Fruit fly (Drosophila melanogaster) whole organism, adult: Measurements from ENCODE around the gene CG7879.

Experiments used
- CG11617 ChIP-seq: fragments of 200-800 bp; sonication (Bioruptor generic); optimal IDR thresholded peaks from 2 replicates; lab custom pipeline; 2017; ENCODE audit warnings: mild to moderate bottlenecking, missing biosample characterization, missing genetic modification reagents, missing genetic modification characterization
- CG5204 ChIP-seq: fragments of 200-800 bp; sonication (Bioruptor generic); optimal IDR thresholded peaks from 2 replicates; lab custom pipeline; 2016; ENCODE audit warnings: missing biosample characterization, missing genetic modification characterization
- CG7101 ChIP-seq: fragments of 200-800 bp; sonication (Bioruptor generic); optimal IDR thresholded peaks from 2 replicates; lab custom pipeline; 2018; ENCODE audit warnings: missing biosample characterization, mild to moderate bottlenecking, missing genetic modification characterization, moderate library complexity
- Hr96 ChIP-seq: fragments of 200-800 bp; sonication (Bioruptor generic); optimal IDR thresholded peaks from 2 replicates; lab custom pipeline; 2016; ENCODE audit warnings: missing biosample characterization, missing genetic modification characterization
- Mnt ChIP-seq: fragments of 200-800 bp; sonication (Bioruptor generic); optimal IDR thresholded peaks from 2 replicates; lab custom pipeline; 2016; ENCODE audit warnings: missing biosample characterization, mild to moderate bottlenecking, missing genetic modification characterization
- bab1 ChIP-seq: fragments of 200-800 bp; sonication (Bioruptor generic); optimal IDR thresholded peaks from 3 replicates; lab custom pipeline; 2019; ENCODE audit warnings: missing biosample characterization, mild to moderate bottlenecking, missing genetic modification characterization, moderate library complexity

DNA sequence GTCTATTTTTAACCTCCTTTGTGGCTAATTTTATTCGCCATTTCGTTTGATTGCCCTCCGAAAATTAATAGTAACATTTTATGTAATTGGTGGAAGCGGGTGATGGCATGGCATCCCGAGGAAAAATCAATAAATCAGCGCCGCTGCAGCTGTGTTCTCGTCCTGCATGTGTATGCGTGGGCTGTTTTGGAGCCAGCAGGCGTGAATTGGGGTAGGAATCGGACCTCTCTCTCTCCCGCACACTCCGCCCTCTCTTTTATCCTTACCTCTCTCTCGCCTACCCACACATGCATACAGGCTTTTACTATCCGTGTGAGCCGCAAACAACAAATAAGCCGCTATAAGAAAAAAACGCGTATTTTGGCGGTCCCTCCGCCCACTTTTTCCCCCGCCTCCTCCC is 8.9 kb upstream of the CG7879 start:
- TF ChIP-seq bab1 (GFP tag; lab: Kevin White, UChicago) = no peak
- no peak for TF ChIP-seq CG11617 (GFP tag; lab: Kevin White, UChicago)
- no peak for TF ChIP-seq Mnt (GFP tag; lab: Kevin White, UChicago)
- TF ChIP-seq CG7101 (tag; lab: Kevin White, UChicago) = no peak
- no peak for TF ChIP-seq Hr96 (GFP tag; lab: Kevin White, UChicago)
- no peak for TF ChIP-seq CG5204 (GFP tag; lab: Kevin White, UChicago)
